Fruit fly (Drosophila melanogaster) whole organism, embryonic: ENCODE measurements around the gene Tet.
A peak's percentile ranks its signal among the peaks of the same experiment; 100 is the strongest.

Experiments used
- Abd-B ChIP-seq: fragments of 200-800 bp; sonication (Bioruptor generic); optimal IDR thresholded peaks from 2 replicates; lab custom pipeline; 2018; ENCODE audit warnings: missing biosample characterization, mild to moderate bottlenecking, missing genetic modification characterization, moderate library complexity
- Adf1 ChIP-seq: fragments of 200-800 bp; sonication (Bioruptor generic); IDR thresholded peaks from 2 replicates; pipeline ENCODE4 v1.3.6; 2022; ENCODE audit warnings: missing biosample characterization, missing genetic modification characterization
- B-H2 ChIP-seq: fragments of 200-800 bp; sonication (Bioruptor generic); optimal IDR thresholded peaks from 2 replicates; lab custom pipeline; 2018; ENCODE audit warnings: missing biosample characterization, mild to moderate bottlenecking, missing genetic modification characterization
- CG11695 ChIP-seq: fragments of 200-800 bp; sonication (Bioruptor generic); IDR thresholded peaks from 3 replicates; pipeline ENCODE4 v1.3.6; 2022; ENCODE audit warnings: missing biosample characterization, missing genetic modification characterization
- CG12236 ChIP-seq: fragments of 200-800 bp; sonication (Bioruptor generic); optimal IDR thresholded peaks from 2 replicates; lab custom pipeline; 2016; ENCODE audit warnings: missing biosample characterization, missing genetic modification characterization
- CG1647 ChIP-seq: fragments of 200-800 bp; sonication (Bioruptor generic); optimal IDR thresholded peaks from 3 replicates; lab custom pipeline; 2016; ENCODE audit warnings: missing biosample characterization, missing genetic modification characterization
- CG16815 ChIP-seq: fragments of 200-800 bp; sonication (Bioruptor generic); optimal IDR thresholded peaks from 3 replicates; lab custom pipeline; 2017; ENCODE audit warnings: missing biosample characterization, mild to moderate bottlenecking, missing genetic modification characterization
- CG1832 ChIP-seq: fragments of 200-800 bp; sonication (Bioruptor generic); optimal IDR thresholded peaks from 2 replicates; lab custom pipeline; 2017; ENCODE audit warnings: missing biosample characterization, mild to moderate bottlenecking, missing genetic modification characterization, inconsistent platforms
- CG2116 ChIP-seq: fragments of 200-800 bp; sonication (Bioruptor generic); optimal IDR thresholded peaks from 3 replicates; lab custom pipeline; 2018; ENCODE audit warnings: missing biosample characterization, mild to moderate bottlenecking, missing genetic modification characterization
- CG42726 ChIP-seq: fragments of 200-800 bp; sonication (Bioruptor generic); IDR thresholded peaks from 2 replicates; pipeline ENCODE4 v1.3.6; 2022; ENCODE audit warnings: missing biosample characterization, missing genetic modification characterization; ENCODE audit not compliant: partially characterized antibody
- CG6683 ChIP-seq: fragments of 200-800 bp; sonication (Bioruptor generic); optimal IDR thresholded peaks from 2 replicates; lab custom pipeline; 2017; ENCODE audit warnings: missing biosample characterization, mild to moderate bottlenecking, missing genetic modification characterization, missing genetic modification reagents
- CG6854 ChIP-seq: fragments of 200-800 bp; sonication (Bioruptor generic); optimal IDR thresholded peaks from 3 replicates; lab custom pipeline; 2017; ENCODE audit warnings: missing biosample characterization, mild to moderate bottlenecking, missing genetic modification characterization
- CG7556 ChIP-seq: fragments of 200-800 bp; sonication (Bioruptor generic); optimal IDR thresholded peaks from 2 replicates; lab custom pipeline; 2017; ENCODE audit warnings: missing biosample characterization, mild to moderate bottlenecking, missing genetic modification characterization
- CG9727 ChIP-seq: fragments of 200-800 bp; sonication (Bioruptor generic); optimal IDR thresholded peaks from 3 replicates; lab custom pipeline; 2017; ENCODE audit warnings: missing biosample characterization, mild to moderate bottlenecking, missing genetic modification characterization
- CG9876 ChIP-seq: fragments of 200-800 bp; sonication (Bioruptor generic); optimal IDR thresholded peaks from 2 replicates; lab custom pipeline; 2016; ENCODE audit warnings: missing biosample characterization, missing genetic modification characterization
- D19A ChIP-seq: fragments of 200-800 bp; optimal IDR thresholded peaks from 3 replicates; lab custom pipeline; 2019; ENCODE audit warnings: missing biosample characterization, mild to moderate bottlenecking, missing genetic modification characterization, moderate library complexity
- Dad ChIP-seq: fragments of 200-800 bp; sonication (Bioruptor generic); optimal IDR thresholded peaks from 3 replicates; lab custom pipeline; 2016; ENCODE audit warnings: missing biosample characterization, missing genetic modification characterization
- Fer3 ChIP-seq: fragments of 200-800 bp; sonication (Bioruptor generic); optimal IDR thresholded peaks from 2 replicates; lab custom pipeline; 2018; ENCODE audit warnings: missing biosample characterization, mild to moderate bottlenecking, missing genetic modification characterization, moderate library complexity
- Hr78 ChIP-seq, 2 experiments: fragments of 200-800 bp in 1 of 2; fragments of >200 bp in 1 of 2; sonication (Bioruptor generic) in 1 of 2; optimal IDR thresholded peaks; 2 replicates each; lab custom pipeline; 2017 to 2019; ENCODE audit warnings: missing biosample characterization in 2 of 2, missing genetic modification characterization in 2 of 2, mild to moderate bottlenecking in 1 of 2, moderate library complexity in 1 of 2
- Jarid2 ChIP-seq: fragments of 200-800 bp; sonication (Bioruptor generic); optimal IDR thresholded peaks from 3 replicates; lab custom pipeline; 2017; ENCODE audit warnings: mild to moderate bottlenecking, missing biosample characterization, missing genetic modification reagents, missing genetic modification characterization
- Kr ChIP-seq: fragments of 200-800 bp; sonication (Bioruptor generic); optimal IDR thresholded peaks from 2 replicates; lab custom pipeline; 2017; ENCODE audit warnings: missing biosample characterization, mild to moderate bottlenecking, missing genetic modification characterization
- Med ChIP-seq: fragments of 200-800 bp; sonication (Bioruptor generic); peaks from one replicate; lab custom pipeline; 2016; ENCODE audit warnings: missing biosample characterization, missing genetic modification characterization, mild to moderate bottlenecking, inconsistent platforms, moderate library complexity
- Mrtf ChIP-seq: fragments of 200-800 bp; sonication (Bioruptor generic); IDR thresholded peaks from 3 replicates; pipeline ENCODE4 v1.3.6; 2022; ENCODE audit warnings: missing biosample characterization, missing genetic modification characterization
- NC2α ChIP-seq: fragments of 200-800 bp; sonication (Bioruptor generic); optimal IDR thresholded peaks from 2 replicates; lab custom pipeline; 2016; ENCODE audit warnings: missing biosample characterization, missing genetic modification characterization
- NFAT ChIP-seq: fragments of 200-800 bp; sonication (Bioruptor generic); IDR thresholded peaks from 2 replicates; pipeline ENCODE4 v1.3.6; 2022; ENCODE audit warnings: missing biosample characterization, missing genetic modification characterization
- Neu2 ChIP-seq: fragments of 200-800 bp; sonication (Bioruptor generic); optimal IDR thresholded peaks from 3 replicates; lab custom pipeline; 2016; ENCODE audit warnings: missing biosample characterization, missing genetic modification characterization, borderline replicate concordance
- Nf-YA ChIP-seq: fragments of 200-800 bp; sonication (Bioruptor generic); IDR thresholded peaks from 2 replicates; pipeline ENCODE4 v1.3.6; 2022; ENCODE audit warnings: missing biosample characterization, missing genetic modification characterization
- ac ChIP-seq: fragments of 200-800 bp; sonication (Bioruptor generic); optimal IDR thresholded peaks from 3 replicates; lab custom pipeline; 2017; ENCODE audit warnings: missing biosample characterization, mild to moderate bottlenecking, missing genetic modification characterization
- ap ChIP-seq: fragments of 200-800 bp; sonication (Bioruptor generic); IDR thresholded peaks from 2 replicates; pipeline ENCODE4 v1.3.6; 2022; ENCODE audit warnings: missing biosample characterization, missing genetic modification characterization
- bcd ChIP-seq: fragments of 200-800 bp; sonication (Bioruptor generic); optimal IDR thresholded peaks from 2 replicates; lab custom pipeline; 2017; ENCODE audit warnings: missing biosample characterization, mild to moderate bottlenecking, missing genetic modification characterization
- crol ChIP-seq: fragments of 200-800 bp; sonication (Bioruptor generic); IDR thresholded peaks from 2 replicates; pipeline ENCODE4 v1.3.6; 2022; ENCODE audit warnings: missing biosample characterization, missing genetic modification characterization
- dm ChIP-seq: fragments of 200-800 bp; sonication (Bioruptor generic); optimal IDR thresholded peaks from 3 replicates; lab custom pipeline; 2016; ENCODE audit warnings: missing biosample characterization, missing genetic modification characterization
- eve ChIP-seq, 2 experiments: fragments of >200 bp; optimal IDR thresholded peaks; 2 replicates each; lab custom pipeline; 2017; ENCODE audit warnings: missing biosample characterization in 2 of 2, missing genetic modification characterization in 2 of 2
- eyg ChIP-seq: fragments of 200-800 bp; sonication (Bioruptor generic); optimal IDR thresholded peaks from 3 replicates; lab custom pipeline; 2016; ENCODE audit warnings: missing biosample characterization, missing genetic modification characterization
- her ChIP-seq: fragments of 200-800 bp; sonication (Bioruptor generic); optimal IDR thresholded peaks from 2 replicates; lab custom pipeline; 2016; ENCODE audit warnings: missing biosample characterization, missing genetic modification characterization
- nerfin-1 ChIP-seq: fragments of 200-800 bp; sonication (Bioruptor generic); optimal IDR thresholded peaks from 3 replicates; lab custom pipeline; 2019; ENCODE audit warnings: missing biosample characterization, mild to moderate bottlenecking, missing genetic modification characterization, moderate library complexity
- nerfin-2 ChIP-seq: fragments of 200-800 bp; sonication (Bioruptor generic); IDR thresholded peaks from 2 replicates; pipeline ENCODE4 v1.3.6; 2022; ENCODE audit warnings: missing biosample characterization, missing genetic modification characterization; ENCODE audit not compliant: partially characterized antibody
- pan ChIP-seq, 4 experiments: fragments of >200 bp in 3 of 4; fragments of 200-800 bp in 1 of 4; sonication (Bioruptor generic) in 1 of 4; optimal IDR thresholded peaks in 3 of 4; IDR thresholded peaks in 1 of 4; 2 replicates each; pipeline versions ENCODE4 v1.3.6 to Lab custom; 2017 to 2022; ENCODE audit warnings: missing biosample characterization in 2 of 4, missing genetic modification characterization in 2 of 4, mixed read lengths in 1 of 4
- pros ChIP-seq: fragments of 200-800 bp; sonication (Bioruptor generic); optimal IDR thresholded peaks from 3 replicates; lab custom pipeline; 2019; ENCODE audit warnings: missing biosample characterization, mild to moderate bottlenecking, missing genetic modification characterization, moderate library complexity
- ro ChIP-seq: fragments of 200-800 bp; sonication (Bioruptor generic); IDR thresholded peaks from 2 replicates; pipeline ENCODE4 v1.3.6; 2022; ENCODE audit warnings: missing biosample characterization, missing genetic modification characterization
- sens ChIP-seq: fragments of 200-800 bp; sonication (Bioruptor generic); peaks from one replicate; lab custom pipeline; 2016; ENCODE audit warnings: missing biosample characterization, missing genetic modification characterization
- sisA ChIP-seq: fragments of 200-800 bp; sonication (Bioruptor generic); IDR thresholded peaks from 2 replicates; pipeline ENCODE4 v1.3.6; 2022; ENCODE audit warnings: missing biosample characterization, missing genetic modification characterization
- sqz ChIP-seq: fragments of 200-800 bp; sonication (Bioruptor generic); optimal IDR thresholded peaks from 3 replicates; lab custom pipeline; 2018; ENCODE audit warnings: missing biosample characterization, mild to moderate bottlenecking, missing genetic modification characterization
- tap ChIP-seq: fragments of 200-800 bp; optimal IDR thresholded peaks from 3 replicates; lab custom pipeline; 2019; ENCODE audit warnings: missing biosample characterization, mild to moderate bottlenecking, missing genetic modification characterization, moderate library complexity
- tgo ChIP-seq: fragments of 200-800 bp; sonication (Bioruptor generic); IDR thresholded peaks from 3 replicates; pipeline ENCODE4 v1.3.6; 2022; ENCODE audit warnings: missing biosample characterization, missing genetic modification characterization
- tna ChIP-seq: fragments of 200-800 bp; sonication (Bioruptor generic); IDR thresholded peaks from 2 replicates; pipeline ENCODE4 v1.3.6; 2022; ENCODE audit warnings: missing biosample characterization, missing genetic modification characterization; ENCODE audit not compliant: partially characterized antibody
- vfl ChIP-seq: fragments of 200-800 bp; sonication (Bioruptor generic); optimal IDR thresholded peaks from 2 replicates; lab custom pipeline; 2016; ENCODE audit warnings: missing biosample characterization, missing genetic modification characterization
- zen ChIP-seq: fragments of 200-800 bp; sonication (Bioruptor generic); optimal IDR thresholded peaks from 3 replicates; lab custom pipeline; 2018; ENCODE audit warnings: missing biosample characterization, mild to moderate bottlenecking, missing genetic modification characterization, moderate library complexity
- zf30C ChIP-seq: fragments of 200-800 bp; sonication (Bioruptor generic); optimal IDR thresholded peaks from 3 replicates; lab custom pipeline; 2018; ENCODE audit warnings: missing biosample characterization, mild to moderate bottlenecking, missing genetic modification characterization

Tet gene

dm6 chr3L:2867447-2868203 lies 11.3 kb downstream of the Tet start (continued):
- TF ChIP-seq CG11695 (no peak), tgo (GFP tag; lab: Robert Waterston, UW) (no peak), B-H2 (GFP tag; lab: Kevin White, UChicago) (no peak), sens (GFP tag; lab: Kevin White, UChicago) (peak; percentile 76), bcd (GFP tag; lab: Kevin White, UChicago) (no peak), CG7556 (no peak), Neu2 (no peak), CG6683 (no peak), crol (GFP tag; lab: Robert Waterston, UW) (peak; percentile 83), CG42726 (GFP tag; lab: Robert Waterston, UW) (no peak), pros (GFP tag; lab: Kevin White, UChicago) (peak; percentile 71), ac (GFP tag; lab: Kevin White, UChicago) (peak; percentile 76), Jarid2 (GFP tag; lab: Kevin White, UChicago) (no peak), dm (GFP tag; lab: Kevin White, UChicago) (no peak), CG1647 (GFP tag; lab: Kevin White, UChicago) (no peak), nerfin-1 (tag; lab: Kevin White, UChicago) (peak; percentile 41), NFAT (GFP tag; lab: Robert Waterston, UW) (no peak), zf30C (GFP tag; lab: Kevin White, UChicago) (peak; percentile 6), eve (GFP tag; optimal IDR thresholded peaks at IDR 0.05; lab: Kevin White, UChicago) (no peak), Abd-B (GFP tag; lab: Kevin White, UChicago) (no peak), Med (GFP tag; lab: Kevin White, UChicago) (peak; percentile 12), ap (GFP tag; lab: Robert Waterston, UW) (no peak), CG9876 (GFP tag; lab: Kevin White, UChicago) (no peak), NC2α (GFP tag; lab: Kevin White, UChicago) (no peak), her (GFP tag; lab: Kevin White, UChicago) (no peak), ro (no peak), CG1832 (GFP tag; lab: Kevin White, UChicago) (peak; percentile 84), vfl (GFP tag; lab: Kevin White, UChicago) (no peak), pan (optimal IDR thresholded peaks at IDR 0.05; lab: Kevin White, UChicago) (no peak), pan (GFP tag; optimal IDR thresholded peaks at IDR 0.05 in 1 of 2, IDR thresholded peaks at IDR 0.05 in 1 of 2) (no peak), Adf1 (GFP tag; lab: Robert Waterston, UW) (no peak; the same call in 1 of the 2 replicates), tna (GFP tag; lab: Robert Waterston, UW) (no peak), Dad (GFP tag; lab: Kevin White, UChicago) (no peak), Hr78 (GFP tag; optimal IDR thresholded peaks at IDR 0.05; lab: Kevin White, UChicago) (no peak), Nf-YA (GFP tag; lab: Robert Waterston, UW) (no peak), eyg (GFP tag; lab: Kevin White, UChicago) (no peak), Mrtf (GFP tag; lab: Robert Waterston, UW) (no peak), D19A (tag; lab: Kevin White, UChicago) (no peak), CG12236 (GFP tag; lab: Kevin White, UChicago) (no peak), CG16815 (GFP tag; lab: Kevin White, UChicago) (no peak), sisA (no peak), CG6854 (GFP tag; lab: Kevin White, UChicago) (no peak), CG9727 (no peak), Kr (GFP tag; lab: Kevin White, UChicago) (no peak), sqz (peak; percentile 94), nerfin-2 (GFP tag; lab: Robert Waterston, UW) (no peak), Fer3 (tag; lab: Kevin White, UChicago) (no peak), tap (tag; lab: Kevin White, UChicago) (no peak), zen (peak; percentile 8), CG2116 (no peak)
